Worm (Caenorhabditis elegans): ENCODE data around the gene rom-2.

Gene rom-2

ce11 chrIII:9629054-9629453 is 33.6 kb upstream of the rom-2 start, which contains the start of gene tbg-1:
tbg-1 (minus strand) TSS chrIII:9629154.
- no peak for TF ChIP-seq hmg-4 (GFP tag; optimal IDR thresholded peaks at IDR 0.05)
- TF ChIP-seq hnd-1 (tag; optimal IDR thresholded peaks at IDR 0.05), result no peak
- TF ChIP-seq tra-4 (tag; optimal IDR thresholded peaks at IDR 0.05), result no peak
- no peak for TF ChIP-seq hmbx-1 (tag; optimal IDR thresholded peaks at IDR 0.05)
- TF ChIP-seq tbx-37 (GFP tag; conservative IDR thresholded peaks at IDR 0.05), result no peak
- TF ChIP-seq pes-1 (GFP tag; IDR thresholded peaks at IDR 0.05), result no peak
- no peak for TF ChIP-seq B0310.2 (tag; optimal IDR thresholded peaks at IDR 0.05)
- TF ChIP-seq ceh-13 (GFP tag; optimal IDR thresholded peaks at IDR 0.05), result no peak
- TF ChIP-seq ama-1 (optimal IDR thresholded peaks at IDR 0.05), result no peak

- TF ChIP-seq F13C5.2 (tag; optimal IDR thresholded peaks at IDR 0.05) (no peak), pes-1 (GFP tag; IDR thresholded peaks at IDR 0.05) (no peak), hnd-1 (tag; optimal IDR thresholded peaks at IDR 0.05) (no peak), scrt-1 (GFP tag; IDR thresholded peaks at IDR 0.05) (no peak), aly-1 (tag; optimal IDR thresholded peaks at IDR 0.05) (no peak), tbx-11 (GFP tag; IDR thresholded peaks at IDR 0.05) (no peak), ama-1 (optimal IDR thresholded peaks at IDR 0.05) (no peak), ceh-36 (tag; optimal IDR thresholded peaks at IDR 0.05) (no peak), tra-4 (tag; optimal IDR thresholded peaks at IDR 0.05) (no peak), hmbx-1 (tag; optimal IDR thresholded peaks at IDR 0.05) (no peak), tbx-37 (GFP tag; conservative IDR thresholded peaks at IDR 0.05) (no peak), B0310.2 (tag; optimal IDR thresholded peaks at IDR 0.05) (no peak), ets-7 (tag; optimal IDR thresholded peaks at IDR 0.05) (no peak), flt-1 (GFP tag; IDR thresholded peaks at IDR 0.05) (no peak), hmg-4 (GFP tag; optimal IDR thresholded peaks at IDR 0.05) (no peak), ceh-13 (GFP tag; optimal IDR thresholded peaks at IDR 0.05) (no peak), sea-1 (GFP tag; conservative IDR thresholded peaks at IDR 0.05) (no peak)
Measured at ce11 chrIII:9626602-9627001, 31.1 kb upstream of the rom-2 start.

ce11 chrIII:9623460-9623859 is 28.0 kb upstream of the rom-2 start:
- TF ChIP-seq hnd-1 (tag; optimal IDR thresholded peaks at IDR 0.05) (no peak), flt-1 (GFP tag; IDR thresholded peaks at IDR 0.05) (no peak), B0310.2 (tag; optimal IDR thresholded peaks at IDR 0.05) (no peak), ama-1 (optimal IDR thresholded peaks at IDR 0.05) (no peak)

- TF ChIP-seq hmg-4 (GFP tag; optimal IDR thresholded peaks at IDR 0.05) (no peak), tbx-37 (GFP tag; conservative IDR thresholded peaks at IDR 0.05) (no peak), tra-4 (tag; optimal IDR thresholded peaks at IDR 0.05) (no peak), ama-1 (optimal IDR thresholded peaks at IDR 0.05) (no peak), ceh-36 (tag; optimal IDR thresholded peaks at IDR 0.05) (no peak), pes-1 (GFP tag; IDR thresholded peaks at IDR 0.05) (no peak), ceh-13 (GFP tag; optimal IDR thresholded peaks at IDR 0.05) (no peak), aly-1 (tag; optimal IDR thresholded peaks at IDR 0.05) (no peak), F13C5.2 (tag; optimal IDR thresholded peaks at IDR 0.05) (no peak), tbx-11 (GFP tag; IDR thresholded peaks at IDR 0.05) (no peak), B0310.2 (tag; optimal IDR thresholded peaks at IDR 0.05) (no peak), ets-7 (tag; optimal IDR thresholded peaks at IDR 0.05) (no peak), hmbx-1 (tag; optimal IDR thresholded peaks at IDR 0.05) (no peak), hnd-1 (tag; optimal IDR thresholded peaks at IDR 0.05) (no peak), flt-1 (GFP tag; IDR thresholded peaks at IDR 0.05) (no peak), scrt-1 (GFP tag; IDR thresholded peaks at IDR 0.05) (no peak)
Measured at ce11 chrIII:9621840-9622525, 26.5 kb upstream of the rom-2 start.

ce11 chrIII:9620148-9620547 is 24.7 kb upstream of the rom-2 start:
- TF ChIP-seq ets-7 (tag; optimal IDR thresholded peaks at IDR 0.05) (no peak), sea-1 (GFP tag; conservative IDR thresholded peaks at IDR 0.05) (no peak), hnd-1 (tag; optimal IDR thresholded peaks at IDR 0.05) (no peak), aly-1 (tag; optimal IDR thresholded peaks at IDR 0.05) (no peak), flt-1 (GFP tag; IDR thresholded peaks at IDR 0.05) (no peak), hmbx-1 (tag; optimal IDR thresholded peaks at IDR 0.05) (no peak), tbx-37 (GFP tag; conservative IDR thresholded peaks at IDR 0.05) (no peak), ceh-13 (GFP tag; optimal IDR thresholded peaks at IDR 0.05) (no peak), tra-4 (tag; optimal IDR thresholded peaks at IDR 0.05) (no peak), ama-1 (optimal IDR thresholded peaks at IDR 0.05) (no peak), hmg-4 (GFP tag; optimal IDR thresholded peaks at IDR 0.05) (no peak), F13C5.2 (tag; optimal IDR thresholded peaks at IDR 0.05) (no peak), pes-1 (GFP tag; IDR thresholded peaks at IDR 0.05) (no peak)

ce11 chrIII:9619079-9619761 is 23.8 kb upstream of the rom-2 start, which contains the start of gene hlh-11:
hlh-11 (plus strand) TSS chrIII:9619711.
- TF ChIP-seq scrt-1 (GFP tag; IDR thresholded peaks at IDR 0.05) (no peak), sea-1 (GFP tag; conservative IDR thresholded peaks at IDR 0.05) (no peak), pes-1 (GFP tag; IDR thresholded peaks at IDR 0.05) (no peak), ets-7 (tag; optimal IDR thresholded peaks at IDR 0.05) (no peak), tra-4 (tag; optimal IDR thresholded peaks at IDR 0.05) (no peak), hmg-4 (GFP tag; optimal IDR thresholded peaks at IDR 0.05) (no peak), ceh-13 (GFP tag; optimal IDR thresholded peaks at IDR 0.05) (no peak)

- TF ChIP-seq ama-1 (optimal IDR thresholded peaks at IDR 0.05), result no peak
- no peak for TF ChIP-seq hmbx-1 (tag; optimal IDR thresholded peaks at IDR 0.05)
- TF ChIP-seq tra-4 (tag; optimal IDR thresholded peaks at IDR 0.05), result no peak
- no peak for TF ChIP-seq tbx-37 (GFP tag; conservative IDR thresholded peaks at IDR 0.05)
- no peak for TF ChIP-seq hnd-1 (tag; optimal IDR thresholded peaks at IDR 0.05)
- no peak for TF ChIP-seq flt-1 (GFP tag; IDR thresholded peaks at IDR 0.05)
- TF ChIP-seq pes-1 (GFP tag; IDR thresholded peaks at IDR 0.05), result no peak
- TF ChIP-seq ceh-36 (tag; optimal IDR thresholded peaks at IDR 0.05), result no peak
- TF ChIP-seq scrt-1 (GFP tag; IDR thresholded peaks at IDR 0.05), result no peak
- TF ChIP-seq hmg-4 (GFP tag; optimal IDR thresholded peaks at IDR 0.05), result no peak
- no peak for TF ChIP-seq ets-7 (tag; optimal IDR thresholded peaks at IDR 0.05)
- TF ChIP-seq sea-1 (GFP tag; conservative IDR thresholded peaks at IDR 0.05), result no peak
- no peak for TF ChIP-seq tbx-11 (GFP tag; IDR thresholded peaks at IDR 0.05)
- no peak for TF ChIP-seq F13C5.2 (tag; optimal IDR thresholded peaks at IDR 0.05)
- no peak for TF ChIP-seq B0310.2 (tag; optimal IDR thresholded peaks at IDR 0.05)
- no peak for TF ChIP-seq ceh-13 (GFP tag; optimal IDR thresholded peaks at IDR 0.05)
- TF ChIP-seq aly-1 (tag; optimal IDR thresholded peaks at IDR 0.05), result no peak
Measured at ce11 chrIII:9617599-9618262, 22.3 kb upstream of the rom-2 start.

Data from whole organism, early embryonic.